Worm (Caenorhabditis elegans): ENCODE results near the gene nmy-3.

- TF ChIP-seq nhr-11 (tag; optimal IDR thresholded peaks at IDR 0.05), result no peak
- TF ChIP-seq lin-35 (GFP tag; optimal IDR thresholded peaks at IDR 0.05), result peak; percentile 30 to 53
- no peak for TF ChIP-seq lin-39 (tag; optimal IDR thresholded peaks at IDR 0.05)
- TF ChIP-seq ama-1 (optimal IDR thresholded peaks at IDR 0.05), result no peak
These were observed 41.9 kb downstream of the nmy-3 start, which contains the start of the genes F49C12.9 and rpn-7 for ce11 chrIV:9316068-9316681.

Measured in whole organism, L1 larva.